Worm (Caenorhabditis elegans) whole organism, L1 larva: Measurements from ENCODE around the gene parn-1.
A peak's percentile ranks its signal among the peaks of the same experiment; 100 is the strongest.

Experiments used
- C04F5.9 ChIP-seq: sonication (generic microtip); optimal IDR thresholded peaks from 2 replicates; lab custom pipeline; 2016; ENCODE audit warnings: missing genetic modification characterization, missing compliant biosample characterization
- C34B4.2 ChIP-seq: sonication (generic microtip); optimal IDR thresholded peaks from 2 replicates; lab custom pipeline; 2017; ENCODE audit warnings: mild to moderate bottlenecking, missing genetic modification characterization, missing compliant biosample characterization
- F16B12.6 ChIP-seq: fragments of 150-350 bp; optimal IDR thresholded peaks from 2 replicates; lab custom pipeline; 2014; ENCODE audit warnings: missing biosample characterization, missing genetic modification characterization
- alr-1 ChIP-seq: fragments of 200-800 bp; sonication (Bioruptor generic); optimal IDR thresholded peaks from 2 replicates; lab custom pipeline; 2018; ENCODE audit warnings: borderline replicate concordance, mild to moderate bottlenecking, missing genetic modification characterization, missing compliant biosample characterization
- aly-2 ChIP-seq: fragments of 150-350 bp; optimal IDR thresholded peaks from 2 replicates; lab custom pipeline; 2014; ENCODE audit warnings: missing biosample characterization, missing genetic modification characterization
- blmp-1 ChIP-seq: fragments of 150-350 bp; optimal IDR thresholded peaks from 2 replicates; lab custom pipeline; 2014; ENCODE audit warnings: missing biosample characterization, missing genetic modification characterization
- ceh-8 ChIP-seq: fragments of 200-800 bp; sonication (Bioruptor generic); optimal IDR thresholded peaks from 2 replicates; lab custom pipeline; 2018; ENCODE audit warnings: mild to moderate bottlenecking, missing genetic modification characterization, moderate library complexity, missing compliant biosample characterization
- ceh-90 ChIP-seq: sonication (generic microtip); optimal IDR thresholded peaks from 2 replicates; lab custom pipeline; 2016; ENCODE audit warnings: missing genetic modification characterization, missing compliant biosample characterization
- dpl-1 ChIP-seq, 3 experiments: fragments of 150-350 bp in 2 of 3; sonication (generic microtip) in 1 of 3; optimal IDR thresholded peaks; 2 replicates each; lab custom pipeline; 2014 to 2017; ENCODE audit warnings: missing biosample characterization in 3 of 3, missing genetic modification characterization in 3 of 3, missing genetic modification reagents in 3 of 3
- dsc-1 ChIP-seq: sonication (generic microtip); optimal IDR thresholded peaks from 2 replicates; lab custom pipeline; 2016; ENCODE audit warnings: mild to moderate bottlenecking, missing genetic modification characterization, missing compliant biosample characterization
- efl-1 ChIP-seq, 4 experiments: fragments of 150-350 bp; optimal IDR thresholded peaks in 3 of 4; peaks in 1 of 4; 1 replicate in 1 of 4; 2 replicates in 3 of 4; lab custom pipeline; 2014; ENCODE audit warnings: missing biosample characterization in 2 of 4, missing genetic modification characterization in 2 of 4, missing genetic modification reagents in 2 of 4
- egl-13 ChIP-seq: sonication (generic microtip); optimal IDR thresholded peaks from 2 replicates; lab custom pipeline; 2016; ENCODE audit warnings: missing genotype, missing genetic modification reagents, missing genetic modification characterization, missing compliant biosample characterization
- egl-27 ChIP-seq, 2 experiments: fragments of 150-350 bp in 1 of 2; sonication (generic microtip); optimal IDR thresholded peaks; 3 replicates each; lab custom pipeline; 2017 to 2018; ENCODE audit warnings: missing biosample characterization in 2 of 2, missing genetic modification characterization in 2 of 2, missing genetic modification reagents in 2 of 2
- elt-3 ChIP-seq, 6 experiments: fragments of 150-350 bp in 1 of 6; sonication (generic microtip); optimal IDR thresholded peaks; 2 replicates each; lab custom pipeline; 2017 to 2018; ENCODE audit warnings: missing biosample characterization in 6 of 6, missing genetic modification characterization in 6 of 6, inconsistent platforms in 1 of 6
- ets-5 ChIP-seq: fragments of 200-800 bp; sonication (Bioruptor generic); IDR thresholded peaks from 2 replicates; pipeline ENCODE4 v1.3.6; 2022; ENCODE audit warnings: missing genetic modification characterization, missing compliant biosample characterization
- fkh-8 ChIP-seq: sonication (generic microtip); optimal IDR thresholded peaks from 2 replicates; lab custom pipeline; 2016; ENCODE audit warnings: mild to moderate bottlenecking, missing genetic modification characterization, missing compliant biosample characterization
- grh-1 ChIP-seq: fragments of 200-800 bp; sonication (Bioruptor generic); IDR thresholded peaks from 2 replicates; pipeline ENCODE4 v1.3.6; 2022; ENCODE audit warnings: missing genetic modification reagents, missing genetic modification characterization, missing compliant biosample characterization
- hlh-17 ChIP-seq: fragments of 200-800 bp; sonication (Bioruptor generic); optimal IDR thresholded peaks from 2 replicates; lab custom pipeline; 2018; ENCODE audit warnings: missing genetic modification characterization, mild to moderate bottlenecking, missing compliant biosample characterization, moderate library complexity, borderline replicate concordance
- hpl-2 ChIP-seq: fragments of 150-350 bp; optimal IDR thresholded peaks from 2 replicates; lab custom pipeline; 2014; ENCODE audit warnings: missing biosample characterization, missing genetic modification reagents, missing genetic modification characterization
- irx-1 ChIP-seq: sonication (generic microtip); optimal IDR thresholded peaks from 2 replicates; lab custom pipeline; 2016; ENCODE audit warnings: missing genetic modification characterization, missing compliant biosample characterization
- lin-13 ChIP-seq: fragments of 150-350 bp; optimal IDR thresholded peaks from 2 replicates; lab custom pipeline; 2014; ENCODE audit warnings: missing biosample characterization, missing genetic modification reagents, missing genetic modification characterization
- lin-35 ChIP-seq, 2 experiments: fragments of 150-350 bp; optimal IDR thresholded peaks; 2 replicates each; lab custom pipeline; 2014; ENCODE audit warnings: missing biosample characterization in 2 of 2, missing genetic modification characterization in 2 of 2, missing genetic modification reagents in 2 of 2
- lin-39 ChIP-seq: fragments of 150-350 bp; optimal IDR thresholded peaks from 2 replicates; lab custom pipeline; 2014; ENCODE audit warnings: missing biosample characterization, missing genetic modification reagents, missing genetic modification characterization
- lir-3 ChIP-seq: sonication (generic microtip); optimal IDR thresholded peaks from 2 replicates; lab custom pipeline; 2016; ENCODE audit warnings: mild to moderate bottlenecking, missing genetic modification characterization, moderate library complexity, missing compliant biosample characterization; ENCODE audit not compliant: poor library complexity
- mab-9 ChIP-seq: fragments of 200-800 bp; sonication (Bioruptor generic); IDR thresholded peaks from 2 replicates; pipeline ENCODE4 v1.3.6; 2022; ENCODE audit warnings: missing genetic modification reagents, missing genetic modification characterization, missing compliant biosample characterization
- mep-1 ChIP-seq: fragments of 150-350 bp; optimal IDR thresholded peaks from 2 replicates; lab custom pipeline; 2014; ENCODE audit warnings: missing biosample characterization, missing genetic modification characterization
- nhr-11 ChIP-seq: fragments of 150-350 bp; optimal IDR thresholded peaks from 2 replicates; lab custom pipeline; 2014; ENCODE audit warnings: missing biosample characterization, missing genetic modification characterization
- nhr-12 ChIP-seq: sonication (generic microtip); optimal IDR thresholded peaks from 2 replicates; lab custom pipeline; 2017; ENCODE audit warnings: missing biosample characterization, missing genetic modification characterization
- nhr-19 ChIP-seq: fragments of 200-800 bp; sonication (Bioruptor generic); conservative IDR thresholded peaks from 2 replicates; pipeline ENCODE4 v1.3.6; 2022; ENCODE audit warnings: missing genetic modification characterization, missing compliant biosample characterization
- nhr-77 ChIP-seq: fragments of 150-350 bp; optimal IDR thresholded peaks from 2 replicates; lab custom pipeline; 2014; ENCODE audit warnings: missing biosample characterization, missing genetic modification characterization
- nhr-90 ChIP-seq: sonication (generic microtip); optimal IDR thresholded peaks from 2 replicates; lab custom pipeline; 2016; ENCODE audit warnings: mild to moderate bottlenecking, missing genetic modification characterization, missing compliant biosample characterization; ENCODE audit not compliant: poor library complexity
- pag-3 ChIP-seq: sonication (generic microtip); optimal IDR thresholded peaks from 2 replicates; lab custom pipeline; 2017; ENCODE audit warnings: missing genetic modification characterization, mild to moderate bottlenecking, missing compliant biosample characterization, antibody characterized with exemption, borderline replicate concordance; ENCODE audit not compliant: insufficient read depth
- pax-3 ChIP-seq: fragments of 200-800 bp; sonication (Bioruptor generic); optimal IDR thresholded peaks from 2 replicates; lab custom pipeline; 2018; ENCODE audit warnings: mild to moderate bottlenecking, missing genetic modification characterization, moderate library complexity, missing compliant biosample characterization
- pqm-1 ChIP-seq: sonication (generic microtip); optimal IDR thresholded peaks from 3 replicates; lab custom pipeline; 2017; ENCODE audit warnings: missing biosample characterization, missing genetic modification characterization
- snpc-4 ChIP-seq: fragments of 150-350 bp; optimal IDR thresholded peaks from 2 replicates; lab custom pipeline; 2014; ENCODE audit warnings: missing biosample characterization, missing genetic modification characterization
- tbx-2 ChIP-seq: sonication (generic microtip); optimal IDR thresholded peaks from 2 replicates; lab custom pipeline; 2016; ENCODE audit warnings: missing genetic modification characterization, missing compliant biosample characterization
- tlp-1 ChIP-seq: fragments of 150-350 bp; optimal IDR thresholded peaks from 2 replicates; lab custom pipeline; 2014; ENCODE audit warnings: missing biosample characterization, missing genetic modification characterization
- unc-130 ChIP-seq: fragments of 150-350 bp; optimal IDR thresholded peaks from 2 replicates; lab custom pipeline; 2017; ENCODE audit warnings: missing biosample characterization, missing genetic modification characterization, inconsistent platforms
- unc-30 ChIP-seq: sonication (generic microtip); optimal IDR thresholded peaks from 2 replicates; lab custom pipeline; 2017; ENCODE audit warnings: missing biosample characterization, missing genetic modification characterization
- unc-62 ChIP-seq: fragments of 150-350 bp; optimal IDR thresholded peaks from 2 replicates; lab custom pipeline; 2014; ENCODE audit warnings: missing biosample characterization, missing genetic modification reagents, missing genetic modification characterization
- unc-86 ChIP-seq: sonication (generic microtip); optimal IDR thresholded peaks from 2 replicates; lab custom pipeline; 2016; ENCODE audit warnings: missing genetic modification characterization, missing compliant biosample characterization
- unc-98 ChIP-seq: fragments of 200-800 bp; sonication (Bioruptor generic); IDR thresholded peaks from 2 replicates; pipeline ENCODE4 v1.3.6; 2022; ENCODE audit warnings: missing genetic modification characterization, missing compliant biosample characterization
- vab-15 ChIP-seq: sonication (generic microtip); optimal IDR thresholded peaks from 2 replicates; lab custom pipeline; 2017; ENCODE audit warnings: missing genotype, mild to moderate bottlenecking, missing genetic modification characterization, missing compliant biosample characterization
- xbp-1 ChIP-seq: sonication (generic microtip); optimal IDR thresholded peaks from 2 replicates; lab custom pipeline; 2016; ENCODE audit warnings: missing genetic modification characterization, missing compliant biosample characterization
- zag-1 ChIP-seq: fragments of 150-350 bp; optimal IDR thresholded peaks from 2 replicates; lab custom pipeline; 2014; ENCODE audit warnings: missing biosample characterization, missing genetic modification characterization
- ztf-11 ChIP-seq, 2 experiments: sonication (generic microtip); optimal IDR thresholded peaks; 2 replicates each; lab custom pipeline; 2016 to 2017; ENCODE audit warnings: missing genetic modification characterization in 2 of 2, missing biosample characterization in 1 of 2, missing compliant biosample characterization in 1 of 2

parn-1 gene

DNA sequence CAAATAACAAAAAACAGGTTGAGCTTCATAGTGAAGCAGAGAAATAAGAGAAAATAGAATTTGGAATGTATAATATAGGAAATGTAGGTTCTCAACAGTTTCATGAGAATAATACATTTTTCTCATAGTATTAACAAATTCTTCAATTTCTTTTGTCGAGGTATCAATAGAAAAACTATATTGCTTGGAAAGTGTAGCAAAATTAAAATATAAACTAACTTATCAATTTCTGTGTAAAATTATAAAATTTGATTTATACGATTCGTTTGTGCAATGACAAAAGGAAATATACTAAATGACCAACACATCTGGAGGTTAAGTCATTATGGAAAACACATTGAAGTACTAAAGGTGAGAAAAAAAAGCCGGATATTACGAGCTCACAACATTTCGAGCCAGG is 33.4 kb downstream of the parn-1 start, which contains the start of gene W05B10.3:
Gene W05B10.3, minus strand, starts transcription at position 101 of the 400 bp plus-strand sequence.
- no peak for TF ChIP-seq grh-1
- no peak for TF ChIP-seq aly-2 (tag; lab: Kevin White, UChicago)
- TF ChIP-seq lin-39: no peak
- TF ChIP-seq lir-3: no peak
- no peak for TF ChIP-seq unc-62 (GFP tag; lab: Kevin White, UChicago)
- no peak for TF ChIP-seq dpl-1 (GFP tag; optimal IDR thresholded peaks at IDR 0.05; lab: Kevin White, UChicago)
- no peak for TF ChIP-seq ceh-90 (tag; lab: Kevin White, UChicago)
- TF ChIP-seq, all 84 proteins: peak for 0

DNA sequence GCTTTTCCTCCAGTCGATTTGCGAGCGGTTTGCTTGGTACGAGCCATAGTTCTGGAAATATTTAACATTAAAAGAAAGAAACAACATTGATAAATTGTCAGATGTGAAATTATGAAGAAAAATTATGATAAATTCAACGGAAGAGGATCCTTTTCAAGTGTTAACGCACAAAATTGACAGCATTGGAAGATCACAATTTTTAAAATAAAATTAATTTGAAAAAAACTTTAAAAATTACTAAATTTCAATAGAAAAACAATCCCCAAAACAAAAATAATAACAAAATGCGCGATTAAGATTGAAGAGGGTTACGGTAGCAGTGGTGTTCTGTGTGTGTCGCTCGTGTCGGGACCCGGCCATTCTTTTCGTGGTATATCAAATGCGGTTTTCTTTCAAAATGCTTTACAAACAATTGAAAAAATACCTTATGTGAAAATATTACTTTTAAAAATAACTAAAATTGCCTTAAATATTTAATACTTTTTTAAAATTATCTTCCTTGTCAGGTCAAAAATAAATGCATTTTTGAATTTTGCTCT is 34.7 kb downstream of the parn-1 start, which contains the start of gene his-74:
Gene his-74, minus strand, starts transcription at position 51 of the 539 bp plus-strand sequence.
- TF ChIP-seq egl-13 (tag; lab: Kevin White, UChicago): no peak
- TF ChIP-seq ets-5 (GFP tag; lab: Robert Waterston, UW): no peak
- TF ChIP-seq aly-2 (tag; lab: Kevin White, UChicago): no peak
- no peak for TF ChIP-seq fkh-8
- TF ChIP-seq nhr-77 (tag; lab: Kevin White, UChicago): no peak

DNA sequence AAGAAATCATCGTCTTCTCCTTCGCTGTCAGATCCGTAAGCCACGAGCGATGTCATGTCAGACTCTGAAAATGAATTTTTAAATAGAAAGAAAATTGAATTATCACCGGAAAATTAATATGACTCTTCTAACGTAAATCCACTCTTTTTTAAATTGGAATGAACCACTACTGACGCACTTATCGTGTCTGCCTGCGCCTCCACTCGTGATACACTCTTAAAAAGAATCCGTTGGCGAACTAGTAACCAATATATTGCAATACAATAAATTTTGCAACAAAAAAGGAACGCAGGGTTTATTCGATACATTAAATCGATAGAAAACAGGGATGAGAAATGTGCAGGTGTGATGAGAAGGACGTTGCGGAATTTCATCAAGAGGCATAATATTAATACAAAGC is 35.6 kb downstream of the parn-1 start, which contains the start of gene ccch-3:
Gene ccch-3, minus strand, starts transcription at position 262 of the 400 bp plus-strand sequence.
- TF ChIP-seq fkh-8 (peak; percentile 70), xbp-1 (tag; lab: Kevin White, UChicago) (peak; percentile 80), lir-3 (peak; percentile 37), egl-27 (tag; optimal IDR thresholded peaks at IDR 0.05; lab: Kevin White, UChicago) (no peak), efl-1 (optimal IDR thresholded peaks at IDR 0.05; lab: Kevin White, UChicago) (peak; percentile 72 to 80), efl-1 (GFP tag; optimal IDR thresholded peaks at IDR 0.05 in 1 of 2; lab: Kevin White, UChicago) (peak; percentile 78 to 97), dsc-1 (peak; percentile 69), ztf-11 (tag; optimal IDR thresholded peaks at IDR 0.05; lab: Kevin White, UChicago) (no peak), nhr-19 (GFP tag; lab: Robert Waterston, UW) (peak; percentile 77), hlh-17 (no peak), alr-1 (tag; lab: Kevin White, UChicago) (no peak), aly-2 (tag; lab: Kevin White, UChicago) (no peak), pqm-1 (tag; lab: Kevin White, UChicago) (no peak), vab-15 (tag; lab: Kevin White, UChicago) (peak; percentile 45), nhr-11 (tag; lab: Kevin White, UChicago) (no peak), mep-1 (tag; lab: Kevin White, UChicago) (peak; percentile 82), pag-3 (tag; lab: Kevin White, UChicago) (peak; percentile 16), unc-130 (tag; lab: Kevin White, UChicago) (peak; percentile 78), C34B4.2 (tag; lab: Kevin White, UChicago) (no peak), mab-9 (no peak), lin-13 (GFP tag; lab: Kevin White, UChicago) (peak; percentile 72), unc-30 (tag; lab: Kevin White, UChicago) (no peak), zag-1 (tag; lab: Kevin White, UChicago) (no peak), nhr-12 (no peak), irx-1 (peak; percentile 43), hpl-2 (GFP tag; lab: Kevin White, UChicago) (no peak), F16B12.6 (tag; lab: Kevin White, UChicago) (peak; percentile 48), egl-13 (tag; lab: Kevin White, UChicago) (no peak), pax-3 (tag; lab: Kevin White, UChicago) (peak; percentile 57), tbx-2 (tag; lab: Kevin White, UChicago) (peak; percentile 77), blmp-1 (tag; lab: Kevin White, UChicago) (peak; percentile 66), unc-86 (peak; percentile 29), unc-98 (GFP tag; lab: Robert Waterston, UW) (no peak), grh-1 (0 out of 2 replicates have a peak, but pooled peaks have one; percentile 30), lin-35 (GFP tag; optimal IDR thresholded peaks at IDR 0.05; lab: Kevin White, UChicago) (peak; percentile 76 to 86), snpc-4 (tag; lab: Kevin White, UChicago) (peak; percentile 74), C04F5.9 (peak; percentile 42), nhr-90 (peak; percentile 81), ceh-8 (GFP tag; lab: Kevin White, UChicago) (peak; percentile 51), tlp-1 (no peak), elt-3 (tag; optimal IDR thresholded peaks at IDR 0.05; lab: Kevin White, UChicago) (peak in 3 of 6 experiments; percentile 7 to 71 (median 39))
